Worm (Caenorhabditis elegans) whole organism, midembryonic: ENCODE results near the gene nceh-1.

Experiments used
- T22C8.4 ChIP-seq: fragments of 200-800 bp; sonication (Bioruptor generic); IDR thresholded peaks from 2 replicates; pipeline ENCODE4 v1.3.6; 2022; ENCODE audit warnings: missing genetic modification characterization, missing compliant biosample characterization
- cog-1 ChIP-seq: sonication (generic microtip); optimal IDR thresholded peaks from 2 replicates; lab custom pipeline; 2016; ENCODE audit warnings: missing genetic modification characterization, missing compliant biosample characterization
- flt-1 ChIP-seq: fragments of 200-800 bp; sonication (Bioruptor generic); IDR thresholded peaks from 2 replicates; pipeline ENCODE4 v1.3.6; 2022; ENCODE audit warnings: missing genetic modification characterization, missing compliant biosample characterization
- klf-2 ChIP-seq: fragments of 200-800 bp; sonication (Bioruptor generic); conservative IDR thresholded peaks from 2 replicates; pipeline ENCODE4 v1.3.6; 2022; ENCODE audit warnings: missing genetic modification reagents, missing genetic modification characterization, missing compliant biosample characterization
- med-1 ChIP-seq: sonication (generic microtip); optimal IDR thresholded peaks from 2 replicates; lab custom pipeline; 2017; ENCODE audit warnings: missing genetic modification characterization, mild to moderate bottlenecking, missing compliant biosample characterization, antibody characterized with exemption, missing genetic modification reagents; ENCODE audit not compliant: insufficient read depth
- ref-1 ChIP-seq: fragments of 200-800 bp; sonication (Bioruptor generic); conservative IDR thresholded peaks from 2 replicates; pipeline ENCODE4 v1.3.6; 2022; ENCODE audit warnings: missing genetic modification reagents, missing genetic modification characterization, missing compliant biosample characterization
- tab-1 ChIP-seq: fragments of 200-800 bp; sonication (Bioruptor generic); IDR thresholded peaks from 2 replicates; pipeline ENCODE4 v1.3.6; 2022; ENCODE audit warnings: missing genetic modification characterization, missing compliant biosample characterization
- ztf-23 ChIP-seq: fragments of 200-800 bp; sonication (Bioruptor generic); IDR thresholded peaks from 2 replicates; pipeline ENCODE4 v1.3.6; 2022; ENCODE audit warnings: missing genetic modification reagents, missing genetic modification characterization, missing compliant biosample characterization
- ztf-29 ChIP-seq: fragments of 200-800 bp; sonication (Bioruptor generic); IDR thresholded peaks from 2 replicates; pipeline ENCODE4 v1.3.6; 2022; ENCODE audit warnings: missing genetic modification reagents, missing genetic modification characterization, missing compliant biosample characterization

Gene nceh-1

DNA sequence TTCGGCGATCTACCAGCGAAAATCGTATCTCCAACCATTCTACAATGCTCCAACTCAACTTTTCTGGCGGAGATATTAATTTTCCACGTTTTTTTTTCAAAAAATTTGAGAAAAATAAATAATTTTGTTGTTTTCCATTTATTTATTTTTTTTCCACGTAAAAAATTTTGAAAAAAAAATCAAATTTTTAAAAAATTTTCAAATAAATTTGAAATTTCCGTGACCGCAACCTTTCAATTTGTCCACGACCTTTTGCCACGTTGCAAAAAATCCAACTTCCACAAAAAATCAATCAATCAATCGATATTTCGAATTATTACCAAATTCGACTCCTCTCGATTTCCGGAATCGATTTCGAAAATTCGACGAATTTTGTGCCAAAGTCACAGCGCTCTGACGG lies 6.0 kb upstream of the nceh-1 start, which contains the start of gene Y43F8A.2:
Gene Y43F8A.2 (plus strand): TSS at position 301 of the 400 bp plus-strand sequence.
- TF ChIP-seq ref-1 (GFP tag; lab: Robert Waterston, UW) (no peak), T22C8.4 (GFP tag; lab: Robert Waterston, UW) (peak; percentile 10; the same call in 1 of the 2 replicates)

DNA sequence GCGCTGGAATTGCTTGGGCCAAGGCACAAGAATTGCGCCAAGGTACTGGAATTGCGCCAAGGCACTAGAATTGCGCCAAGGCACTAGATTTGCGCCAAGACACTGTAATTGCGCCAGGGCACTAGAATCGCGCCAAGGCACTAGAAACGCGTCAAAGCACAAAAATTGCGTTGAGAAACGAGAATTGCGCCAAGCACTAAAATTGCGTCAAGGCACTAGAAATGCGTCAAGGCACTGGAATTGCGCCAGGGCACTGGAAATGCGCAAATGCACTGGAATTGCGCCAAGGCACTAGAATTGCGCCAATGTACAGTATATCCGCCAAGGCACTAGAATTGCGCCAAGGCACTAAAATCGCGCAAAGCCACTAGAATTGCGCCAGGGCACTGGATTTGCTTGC lies 5.5 kb upstream of the nceh-1 start:
- no peak for TF ChIP-seq cog-1
- TF ChIP-seq klf-2 (GFP tag; lab: Robert Waterston, UW) = no peak
- 0 out of 2 replicates have a peak, but pooled peaks have one; percentile 3 for TF ChIP-seq T22C8.4 (GFP tag; lab: Robert Waterston, UW)

DNA sequence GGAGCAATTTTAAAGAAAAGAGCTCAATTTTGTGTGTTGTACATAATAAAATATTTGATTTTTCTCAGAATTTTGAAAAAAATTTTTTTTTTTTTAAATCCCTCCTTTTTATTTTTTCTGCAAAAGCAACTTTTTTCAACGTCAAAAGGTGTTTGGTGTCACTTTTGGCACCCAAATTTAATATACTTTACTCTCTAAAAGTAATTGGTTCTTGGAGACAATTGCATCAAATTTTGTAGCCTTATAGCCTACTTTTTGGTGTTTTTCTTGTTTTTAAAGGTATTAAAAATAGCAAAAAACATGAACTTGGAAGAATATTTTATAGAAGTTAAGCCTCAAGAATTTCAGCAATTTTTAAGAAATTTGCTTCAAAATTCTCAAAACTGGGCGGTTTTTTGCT lies 3.7 kb downstream of the nceh-1 start, which contains the start of gene srw-84:
Gene srw-84 (plus strand): TSS at position 301 of the 400 bp plus-strand sequence.
- TF ChIP-seq klf-2 (GFP tag; lab: Robert Waterston, UW) = no peak
- no peak for TF ChIP-seq ztf-29
- TF ChIP-seq ztf-23 (GFP tag; lab: Robert Waterston, UW) = no peak
- no peak for TF ChIP-seq flt-1 (GFP tag; lab: Robert Waterston, UW)
- no peak for TF ChIP-seq med-1 (GFP tag; lab: Kevin White, UChicago)
- TF ChIP-seq tab-1 = no peak
- TF ChIP-seq cog-1 = no peak
- no peak for TF ChIP-seq T22C8.4 (GFP tag; lab: Robert Waterston, UW)
- TF ChIP-seq ref-1 (GFP tag; lab: Robert Waterston, UW) = no peak

DNA sequence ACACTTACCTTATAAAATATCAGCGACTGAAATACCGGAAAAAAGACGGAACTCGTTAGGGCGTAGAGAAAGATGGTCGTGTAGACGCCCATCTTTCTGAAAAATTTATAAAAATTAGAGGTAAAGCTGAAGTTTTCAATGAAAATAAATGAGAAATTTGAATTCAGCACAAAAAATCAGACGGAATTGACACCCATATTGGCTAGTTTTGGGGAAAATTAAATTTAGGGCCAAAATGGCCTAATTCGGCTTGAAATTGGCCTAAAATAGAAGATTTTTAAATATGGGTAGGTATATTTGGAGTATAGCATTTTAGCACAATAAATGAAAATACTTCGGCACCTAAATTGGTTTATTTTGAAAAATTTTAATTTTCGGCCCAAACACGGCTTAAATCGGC lies 12.8 kb downstream of the nceh-1 start, which contains the start of gene slcr-46.2:
Gene slcr-46.2 (minus strand): TSS at position 101 of the 400 bp plus-strand sequence.
- TF ChIP-seq med-1 (GFP tag; lab: Kevin White, UChicago) (no peak), ztf-23 (GFP tag; lab: Robert Waterston, UW) (no peak), ref-1 (GFP tag; lab: Robert Waterston, UW) (no peak), tab-1 (no peak), klf-2 (GFP tag; lab: Robert Waterston, UW) (no peak), T22C8.4 (GFP tag; lab: Robert Waterston, UW) (no peak), flt-1 (GFP tag; lab: Robert Waterston, UW) (no peak), cog-1 (no peak), ztf-29 (no peak)

DNA sequence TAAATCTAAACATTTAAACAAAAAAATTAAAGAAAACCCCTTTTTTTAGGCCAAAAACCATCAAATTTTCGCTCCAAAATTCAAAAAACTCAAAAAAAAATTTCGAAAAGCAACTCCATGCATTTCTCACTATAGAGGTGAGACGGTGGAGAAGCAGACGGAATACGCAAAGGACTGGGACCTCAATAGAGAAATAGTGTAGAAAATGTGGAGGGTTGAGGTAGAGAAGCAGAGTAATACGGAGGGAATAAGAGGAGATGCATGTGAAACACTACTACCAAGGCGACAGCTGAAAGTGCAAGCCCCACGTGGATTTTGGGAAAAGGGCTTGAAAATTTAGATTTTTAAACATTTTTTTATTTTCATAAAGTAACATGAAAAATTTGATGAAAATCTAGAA lies 14.0 kb downstream of the nceh-1 start:
- no peak for TF ChIP-seq klf-2 (GFP tag; lab: Robert Waterston, UW)
- TF ChIP-seq ztf-23 (GFP tag; lab: Robert Waterston, UW) = no peak
- no peak for TF ChIP-seq ref-1 (GFP tag; lab: Robert Waterston, UW)
- no peak for TF ChIP-seq T22C8.4 (GFP tag; lab: Robert Waterston, UW)
- TF ChIP-seq ztf-29 = no peak
- TF ChIP-seq med-1 (GFP tag; lab: Kevin White, UChicago) = no peak
- TF ChIP-seq cog-1 = no peak
- TF ChIP-seq flt-1 (GFP tag; lab: Robert Waterston, UW) = no peak
- no peak for TF ChIP-seq tab-1

DNA sequence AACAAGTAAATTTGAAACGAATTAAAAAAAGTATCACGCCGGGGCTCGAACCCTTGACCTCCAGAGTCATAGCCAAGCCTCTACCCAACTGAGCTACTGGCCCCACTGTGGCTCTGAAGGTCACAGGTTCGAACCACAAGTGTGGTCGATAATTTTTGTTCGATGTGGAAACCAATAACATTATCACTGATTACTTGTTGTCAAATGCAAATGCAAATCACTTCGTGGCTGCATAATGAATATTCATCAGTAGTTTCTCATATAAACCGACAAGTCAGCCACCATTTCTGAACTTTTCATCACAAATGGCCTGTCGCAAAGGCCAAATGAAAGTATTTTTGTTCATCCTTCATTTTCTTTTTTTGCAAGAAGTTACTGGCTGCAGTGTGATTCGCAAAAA lies 17.5 kb downstream of the nceh-1 start, which contains the start of gene C25F9.8:
Gene C25F9.8 (plus strand): TSS at position 301 of the 400 bp plus-strand sequence.
- TF ChIP-seq ref-1 (GFP tag; lab: Robert Waterston, UW) = no peak
- TF ChIP-seq ztf-23 (GFP tag; lab: Robert Waterston, UW) = no peak
- no peak for TF ChIP-seq cog-1
- TF ChIP-seq T22C8.4 (GFP tag; lab: Robert Waterston, UW) = no peak
- TF ChIP-seq med-1 (GFP tag; lab: Kevin White, UChicago) = no peak
- no peak for TF ChIP-seq tab-1
- TF ChIP-seq ztf-29 = no peak
- TF ChIP-seq flt-1 (GFP tag; lab: Robert Waterston, UW) = no peak
- no peak for TF ChIP-seq klf-2 (GFP tag; lab: Robert Waterston, UW)

DNA sequence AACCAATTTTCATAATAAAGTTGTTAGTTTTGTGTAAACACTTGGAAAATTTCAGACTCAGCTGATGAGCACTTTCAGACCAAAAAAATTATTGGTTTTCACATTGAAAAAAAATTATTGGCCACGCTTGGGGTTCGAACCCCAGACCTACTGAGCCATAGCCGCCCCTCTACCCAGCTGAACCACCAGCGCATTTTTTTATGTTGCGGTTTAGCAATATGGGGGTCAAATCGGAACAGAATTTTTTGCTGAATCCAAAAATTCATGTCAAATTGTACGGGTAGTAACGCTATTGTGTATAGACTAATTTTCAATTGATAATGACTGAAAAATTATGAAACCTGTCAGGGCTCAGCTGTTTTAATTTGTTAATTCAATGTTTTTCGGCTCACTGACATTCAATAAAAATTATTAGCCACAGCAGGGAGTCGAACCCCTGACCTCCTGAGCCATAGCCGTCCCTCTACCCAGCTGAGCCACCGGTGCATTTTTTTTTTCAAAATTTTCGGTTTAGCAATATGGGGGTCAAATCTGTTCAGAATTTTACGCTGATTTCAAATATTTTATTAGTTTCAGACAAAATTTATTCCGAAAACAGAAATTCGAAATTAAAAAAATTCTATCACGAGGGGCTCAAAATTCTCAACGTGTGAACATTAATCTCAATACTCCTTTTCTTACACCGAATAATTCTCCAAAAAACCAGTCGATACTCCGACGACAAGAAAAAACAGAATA lies 19.5 kb downstream of the nceh-1 start:
- TF ChIP-seq cog-1 (no peak), klf-2 (GFP tag; lab: Robert Waterston, UW) (no peak), tab-1 (no peak), ztf-23 (GFP tag; lab: Robert Waterston, UW) (no peak), med-1 (GFP tag; lab: Kevin White, UChicago) (no peak), ref-1 (GFP tag; lab: Robert Waterston, UW) (no peak), T22C8.4 (GFP tag; lab: Robert Waterston, UW) (no peak), ztf-29 (no peak), flt-1 (GFP tag; lab: Robert Waterston, UW) (no peak)

DNA sequence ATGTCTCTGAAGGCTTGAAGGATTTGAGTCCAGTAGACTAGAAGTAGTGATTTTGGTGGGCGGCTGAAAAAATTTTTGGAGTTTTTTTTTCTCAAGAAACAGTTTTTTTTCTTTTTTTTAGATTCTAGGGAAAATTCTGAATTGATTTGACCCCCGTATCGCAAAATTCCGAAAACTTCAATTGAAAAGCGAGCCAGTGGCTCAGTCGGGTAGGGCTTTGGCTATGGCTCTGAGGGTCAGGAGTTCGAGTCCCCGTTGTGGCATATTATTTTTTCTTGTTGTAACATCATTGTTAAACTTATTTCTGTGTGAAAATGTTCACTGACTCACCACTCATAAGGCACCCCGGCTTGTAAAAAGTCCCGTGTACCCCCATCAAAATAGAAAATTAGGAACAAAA lies 21.2 kb downstream of the nceh-1 start:
- TF ChIP-seq tab-1 = no peak
- no peak for TF ChIP-seq klf-2 (GFP tag; lab: Robert Waterston, UW)
- no peak for TF ChIP-seq flt-1 (GFP tag; lab: Robert Waterston, UW)
- no peak for TF ChIP-seq ztf-23 (GFP tag; lab: Robert Waterston, UW)
- TF ChIP-seq ref-1 (GFP tag; lab: Robert Waterston, UW) = no peak
- no peak for TF ChIP-seq med-1 (GFP tag; lab: Kevin White, UChicago)
- no peak for TF ChIP-seq ztf-29
- TF ChIP-seq T22C8.4 (GFP tag; lab: Robert Waterston, UW) = no peak
- no peak for TF ChIP-seq cog-1

DNA sequence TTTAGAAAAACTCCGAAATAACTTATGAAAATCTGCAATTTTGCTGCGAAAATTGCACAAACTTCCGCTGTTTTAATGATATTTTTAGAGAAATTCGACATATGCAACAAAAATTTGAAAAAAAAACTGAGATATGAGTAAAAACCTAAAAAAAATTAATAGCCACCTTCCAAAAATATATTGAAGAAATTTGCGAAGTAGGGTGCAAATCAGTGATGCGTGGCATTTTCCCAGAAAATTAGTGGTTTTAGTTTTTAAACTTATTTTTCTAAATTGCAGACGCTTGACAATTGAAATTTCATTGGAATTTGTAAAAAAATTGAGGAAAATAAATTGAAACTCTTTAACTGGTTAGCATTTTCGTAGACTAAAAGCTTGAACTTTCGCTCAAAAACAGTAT lies 21.6 kb downstream of the nceh-1 start, which contains the start of gene C25F9.13:
Gene C25F9.13 (minus strand): TSS at position 101 of the 400 bp plus-strand sequence.
- no peak for TF ChIP-seq ref-1 (GFP tag; lab: Robert Waterston, UW)
- no peak for TF ChIP-seq flt-1 (GFP tag; lab: Robert Waterston, UW)

DNA sequence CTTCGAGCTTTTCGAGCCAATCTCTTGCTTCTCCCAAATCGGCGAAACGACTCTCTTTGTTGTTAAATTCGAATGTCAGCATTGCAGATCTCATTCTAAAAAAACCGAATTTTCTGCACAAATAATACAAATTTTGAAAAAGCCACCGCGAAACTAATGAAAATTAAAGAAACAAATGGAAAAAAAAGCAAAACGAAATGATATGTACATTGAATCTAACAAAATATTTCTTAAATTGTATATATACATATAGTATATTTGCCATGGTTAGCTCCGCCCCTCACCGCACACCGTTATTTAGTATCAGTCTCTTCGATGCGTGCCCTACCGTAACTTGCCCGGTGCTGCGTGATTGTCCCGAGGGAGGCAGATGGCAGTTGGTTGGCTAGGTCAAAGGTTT lies 23.4 kb downstream of the nceh-1 start, which contains the start of gene srw-86:
Gene srw-86 (minus strand): TSS at position 101 of the 400 bp plus-strand sequence.
- no peak for TF ChIP-seq T22C8.4 (GFP tag; lab: Robert Waterston, UW)
- TF ChIP-seq flt-1 (GFP tag; lab: Robert Waterston, UW) = no peak
- TF ChIP-seq cog-1 = no peak
- TF ChIP-seq ztf-23 (GFP tag; lab: Robert Waterston, UW) = no peak
- no peak for TF ChIP-seq klf-2 (GFP tag; lab: Robert Waterston, UW)
- no peak for TF ChIP-seq med-1 (GFP tag; lab: Kevin White, UChicago)
- no peak for TF ChIP-seq ztf-29
- TF ChIP-seq ref-1 (GFP tag; lab: Robert Waterston, UW) = no peak
- no peak for TF ChIP-seq tab-1
